Fruit fly (Drosophila melanogaster): ENCODE data around the gene bru2.

DNA sequence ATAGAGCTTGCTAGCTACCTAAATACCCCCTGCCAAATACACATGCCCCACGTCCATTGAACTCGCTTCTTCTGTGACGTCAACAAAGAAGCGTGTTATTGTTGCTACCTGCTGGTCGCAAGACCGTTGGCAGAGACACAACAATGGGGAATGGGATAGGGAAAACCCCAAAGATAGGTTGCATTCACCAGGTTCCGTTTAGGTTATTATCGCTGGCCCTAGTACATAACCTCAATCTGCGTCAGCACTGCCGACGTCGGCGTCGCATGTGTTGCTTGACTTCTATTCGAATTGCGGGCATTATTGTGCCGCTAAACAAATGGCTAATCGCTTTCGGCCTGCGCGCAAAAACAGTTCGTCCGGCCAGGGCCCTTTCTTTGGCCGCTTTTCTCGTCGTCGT is 91.4 kb downstream of the bru2 start:
- TF ChIP-seq CG5204 (GFP tag; optimal IDR thresholded peaks at IDR 0.05) (no peak), kay (GFP tag; ENCODE audit: borderline replicate concordance) (no peak), CG12768 (GFP tag; optimal IDR thresholded peaks at IDR 0.05) (no peak), tj (GFP tag; optimal IDR thresholded peaks at IDR 0.05) (no peak), Clk (GFP tag; optimal IDR thresholded peaks at IDR 0.05) (no peak), cnc (optimal IDR thresholded peaks at IDR 0.05) (no peak), bab1 (GFP tag; optimal IDR thresholded peaks at IDR 0.05) (no peak), CG7101 (tag; optimal IDR thresholded peaks at IDR 0.05) (no peak), Mnt (GFP tag; optimal IDR thresholded peaks at IDR 0.05) (peak; percentile 35), CG7045 (GFP tag; optimal IDR thresholded peaks at IDR 0.05) (no peak), toe (GFP tag; optimal IDR thresholded peaks at IDR 0.05) (no peak), cic (GFP tag; optimal IDR thresholded peaks at IDR 0.05) (no peak), CG14711 (tag; optimal IDR thresholded peaks at IDR 0.05) (no peak)
